Worm (Caenorhabditis elegans) whole organism, L4 larva: ENCODE data around the gene T24A6.7.

Experiments
- R02D3.7 ChIP-seq: fragments of 150-350 bp; sonication (generic microtip); optimal IDR thresholded peaks from 3 replicates; lab custom pipeline; 2014; ENCODE audit warnings: missing biosample characterization, missing genetic modification characterization
- T20F7.1 ChIP-seq: fragments of 200-800 bp; sonication (Bioruptor generic); optimal IDR thresholded peaks from 2 replicates; lab custom pipeline; 2018; ENCODE audit warnings: mild to moderate bottlenecking, missing genetic modification characterization, missing compliant biosample characterization
- Y105C5A.15 ChIP-seq: fragments of 200-800 bp; sonication (Bioruptor generic); IDR thresholded peaks from 2 replicates; pipeline ENCODE4 v1.3.6; 2022; ENCODE audit warnings: missing genetic modification characterization, missing compliant biosample characterization
- Y48G9A.11 ChIP-seq: fragments of 200-800 bp; sonication (Bioruptor generic); IDR thresholded peaks from 2 replicates; pipeline ENCODE4 v1.3.6; 2022; ENCODE audit warnings: missing genetic modification reagents, missing genetic modification characterization, missing compliant biosample characterization
- Y5F2A.4 ChIP-seq: fragments of 200-800 bp; sonication (Bioruptor generic); optimal IDR thresholded peaks from 2 replicates; lab custom pipeline; 2018; ENCODE audit warnings: mild to moderate bottlenecking, missing genetic modification characterization, missing compliant biosample characterization
- aha-1 ChIP-seq: fragments of 150-350 bp; peaks from one replicate; lab custom pipeline; 2014; ENCODE audit warnings: missing biosample characterization, missing genetic modification characterization
- ceh-44 ChIP-seq: fragments of 200-800 bp; sonication (Bioruptor generic); IDR thresholded peaks from 2 replicates; pipeline ENCODE4 v1.3.6; 2022; ENCODE audit warnings: missing genetic modification reagents, missing genetic modification characterization, missing compliant biosample characterization
- ceh-82 ChIP-seq: sonication (generic microtip); optimal IDR thresholded peaks from 2 replicates; lab custom pipeline; 2017; ENCODE audit warnings: missing biosample characterization, missing genetic modification characterization
- ces-1 ChIP-seq: fragments of 150-350 bp; sonication (generic microtip); optimal IDR thresholded peaks from 4 replicates; lab custom pipeline; 2014; ENCODE audit warnings: missing biosample characterization, missing genetic modification reagents, missing genetic modification characterization
- daf-16 ChIP-seq, 3 experiments: sonication (generic microtip); optimal IDR thresholded peaks; 2 replicates each; lab custom pipeline; 2016 to 2017; ENCODE audit warnings: missing genetic modification characterization in 3 of 3, missing genetic modification reagents in 3 of 3, mild to moderate bottlenecking in 2 of 3, missing compliant biosample characterization in 2 of 3, missing biosample characterization in 1 of 3, moderate library complexity in 1 of 3
- dmd-9 ChIP-seq: fragments of 200-800 bp; sonication (Bioruptor generic); IDR thresholded peaks from 2 replicates; pipeline ENCODE4 v1.3.6; 2022; ENCODE audit warnings: missing genetic modification reagents, missing genetic modification characterization, missing compliant biosample characterization
- duxl-1 ChIP-seq: sonication (generic microtip); optimal IDR thresholded peaks from 2 replicates; lab custom pipeline; 2016; ENCODE audit warnings: mild to moderate bottlenecking, missing genetic modification characterization, moderate library complexity, missing compliant biosample characterization; ENCODE audit not compliant: poor library complexity
- hlh-11 ChIP-seq: fragments of 200-800 bp; sonication (Bioruptor generic); optimal IDR thresholded peaks from 2 replicates; lab custom pipeline; 2018; ENCODE audit warnings: mild to moderate bottlenecking, missing genetic modification characterization, missing compliant biosample characterization
- lim-7 ChIP-seq: fragments of 200-800 bp; sonication (Bioruptor generic); IDR thresholded peaks from 2 replicates; pipeline ENCODE4 v1.3.6; 2022; ENCODE audit warnings: missing genetic modification characterization, missing compliant biosample characterization
- lin-1 ChIP-seq: fragments of 200-800 bp; sonication (Bioruptor generic); IDR thresholded peaks from 2 replicates; pipeline ENCODE4 v1.3.6; 2022; ENCODE audit warnings: missing genetic modification reagents, missing genetic modification characterization, missing compliant biosample characterization
- lin-13 ChIP-seq: fragments of 150-350 bp; optimal IDR thresholded peaks from 2 replicates; lab custom pipeline; 2014; ENCODE audit warnings: missing biosample characterization, missing genetic modification reagents, missing genetic modification characterization
- madf-5 ChIP-seq, 2 experiments: fragments of 200-800 bp; sonication (Bioruptor generic); IDR thresholded peaks; 2 replicates each; pipeline ENCODE4 v1.3.6; 2022; ENCODE audit warnings: missing compliant biosample characterization in 2 of 2, missing genetic modification characterization in 2 of 2
- madf-9 ChIP-seq: fragments of 200-800 bp; sonication (Bioruptor generic); conservative IDR thresholded peaks from 2 replicates; pipeline ENCODE4 v1.3.6; 2022; ENCODE audit warnings: missing genetic modification reagents, missing genetic modification characterization, missing compliant biosample characterization
- mdl-1 ChIP-seq, 2 experiments: fragments of 150-350 bp in 1 of 2; sonication (generic microtip) in 1 of 2; optimal IDR thresholded peaks; 2 replicates each; lab custom pipeline; 2014 to 2017; ENCODE audit warnings: missing biosample characterization in 2 of 2, missing genetic modification characterization in 2 of 2
- mxl-3 ChIP-seq: fragments of 200-800 bp; sonication (Bioruptor generic); optimal IDR thresholded peaks from 2 replicates; lab custom pipeline; 2018; ENCODE audit warnings: mild to moderate bottlenecking, missing genetic modification characterization, missing compliant biosample characterization
- nhr-42 ChIP-seq: fragments of 200-800 bp; sonication (Bioruptor generic); IDR thresholded peaks from 2 replicates; pipeline ENCODE4 v1.3.6; 2022; ENCODE audit warnings: missing genetic modification characterization, missing compliant biosample characterization
- nhr-77 ChIP-seq: fragments of 150-350 bp; optimal IDR thresholded peaks from 2 replicates; lab custom pipeline; 2014; ENCODE audit warnings: missing biosample characterization, missing genetic modification characterization
- rbr-2 ChIP-seq: sonication (generic microtip); optimal IDR thresholded peaks from 2 replicates; lab custom pipeline; 2016; ENCODE audit warnings: missing genotype, missing genetic modification characterization, missing compliant biosample characterization
- saeg-2 ChIP-seq: fragments of 200-800 bp; sonication (Bioruptor generic); IDR thresholded peaks from 2 replicates; pipeline ENCODE4 v1.3.6; 2022; ENCODE audit warnings: missing genetic modification reagents, missing genetic modification characterization, missing compliant biosample characterization
- set-16 ChIP-seq: fragments of 200-800 bp; sonication (Bioruptor generic); IDR thresholded peaks from 2 replicates; pipeline ENCODE4 v1.3.6; 2022; ENCODE audit warnings: missing genetic modification reagents, missing genetic modification characterization, missing compliant biosample characterization
- snpc-1.2 ChIP-seq: fragments of 200-800 bp; sonication (Bioruptor generic); IDR thresholded peaks from 2 replicates; pipeline ENCODE4 v1.3.6; 2022; ENCODE audit warnings: missing genetic modification reagents, missing genetic modification characterization, missing compliant biosample characterization
- tag-97 ChIP-seq: fragments of 200-800 bp; sonication (Bioruptor generic); IDR thresholded peaks from 2 replicates; pipeline ENCODE4 v1.3.6; 2022; ENCODE audit warnings: missing genetic modification characterization, missing compliant biosample characterization
- tra-1 ChIP-seq: fragments of 200-800 bp; sonication (Bioruptor generic); IDR thresholded peaks from 2 replicates; pipeline ENCODE4 v1.3.6; 2022; ENCODE audit warnings: missing genetic modification reagents, missing genetic modification characterization, missing compliant biosample characterization
- unc-62 ChIP-seq, 3 experiments: fragments of 150-350 bp in 1 of 3; sonication (generic microtip); optimal IDR thresholded peaks in 2 of 3; peaks in 1 of 3; 1 replicate in 1 of 3; 2 replicates in 2 of 3; lab custom pipeline; 2014 to 2017; ENCODE audit warnings: missing biosample characterization in 3 of 3, missing genetic modification characterization in 3 of 3, missing genetic modification reagents in 3 of 3, missing genotype in 1 of 3
- vab-7 ChIP-seq: fragments of 200-800 bp; sonication (Bioruptor generic); IDR thresholded peaks from 2 replicates; pipeline ENCODE4 v1.3.6; 2022; ENCODE audit warnings: missing genetic modification reagents, missing genetic modification characterization, missing compliant biosample characterization
- zfp-2 ChIP-seq: sonication (generic microtip); optimal IDR thresholded peaks from 2 replicates; lab custom pipeline; 2016; ENCODE audit warnings: mild to moderate bottlenecking, missing genetic modification characterization, missing compliant biosample characterization

Gene T24A6.7

ce11 chrV:3524970-3525369, at the start of gene T24A6.7:
Gene T24A6.7 (plus strand): TSS chrV:3525270.
- no peak for TF ChIP-seq duxl-1
- no peak for TF ChIP-seq set-16 (GFP tag; lab: Robert Waterston, UW)
- no peak for TF ChIP-seq rbr-2
- no peak for TF ChIP-seq tag-97 (GFP tag; lab: Robert Waterston, UW)

DNA sequence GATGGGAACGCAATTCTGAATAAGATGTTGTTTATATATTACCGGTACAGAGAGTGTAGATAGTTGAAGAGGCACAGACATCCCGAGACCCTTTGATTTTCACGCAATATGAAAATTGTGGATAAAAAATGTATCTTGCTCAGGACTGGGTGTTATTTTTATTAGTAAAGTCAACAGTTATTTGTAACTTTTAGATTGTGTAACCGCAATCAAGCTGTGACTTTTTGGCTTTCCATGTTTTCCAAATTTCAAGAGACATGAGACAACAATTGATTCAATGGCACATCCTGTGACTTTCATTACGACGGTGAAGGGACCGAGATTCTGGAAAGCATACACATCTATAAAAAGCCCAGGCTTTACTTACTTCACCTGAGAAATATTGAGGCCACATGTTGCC, 48.8 kb upstream of the T24A6.7 start:
- TF ChIP-seq unc-62 (GFP tag; optimal IDR thresholded peaks at IDR 0.05 in 1 of 2; lab: Kevin White, UChicago) = peak in 1 of 2 experiments; percentile 97
- TF ChIP-seq unc-62 (tag; optimal IDR thresholded peaks at IDR 0.05; lab: Kevin White, UChicago) = no peak
- TF ChIP-seq lin-1 (GFP tag; lab: Robert Waterston, UW) = no peak

- TF ChIP-seq nhr-42 (no peak), T20F7.1 (no peak), mdl-1 (tag; optimal IDR thresholded peaks at IDR 0.05; lab: Kevin White, UChicago) (no peak), ceh-44 (no peak), zfp-2 (no peak), tra-1 (GFP tag; lab: Robert Waterston, UW) (no peak), duxl-1 (no peak), madf-9 (GFP tag; lab: Robert Waterston, UW) (no peak), nhr-77 (tag; lab: Kevin White, UChicago) (no peak), Y5F2A.4 (GFP tag; lab: Kevin White, UChicago) (no peak), lin-13 (no peak), Y105C5A.15 (no peak), lim-7 (no peak), R02D3.7 (no peak), snpc-1.2 (no peak), dmd-9 (no peak), ceh-82 (tag; lab: Kevin White, UChicago) (no peak)
Measured at ce11 chrV:3477496-3477895, 47.6 kb upstream of the T24A6.7 start, which contains the start of gene srbc-31. Gene srbc-31 (minus strand): TSS chrV:3477596.

DNA sequence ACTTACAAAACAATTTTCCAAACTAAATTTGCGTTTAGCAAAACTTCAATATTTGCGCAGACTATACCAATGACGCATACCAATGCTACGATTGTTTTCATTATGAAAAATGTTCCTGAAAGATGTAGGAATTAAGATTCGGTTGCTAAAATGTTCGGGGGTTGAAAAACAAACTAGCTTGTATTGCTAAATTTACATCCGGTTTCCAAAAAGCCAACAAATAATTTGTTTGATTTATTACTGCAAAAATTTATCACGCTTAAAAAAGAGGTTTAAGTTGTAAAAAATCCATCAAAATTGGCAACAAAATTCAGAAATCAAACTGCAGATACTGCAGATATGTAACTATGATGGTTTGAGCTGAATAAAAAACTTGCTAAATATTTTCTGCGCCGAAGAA, 44.7 kb upstream of the T24A6.7 start, which contains the start of gene srbc-30:
Gene srbc-30 (minus strand): TSS at position 101 of the 400 bp plus-strand sequence.
- TF ChIP-seq mxl-3 = no peak
- TF ChIP-seq tra-1 (GFP tag; lab: Robert Waterston, UW) = no peak
- TF ChIP-seq Y48G9A.11 (GFP tag; lab: Robert Waterston, UW) = no peak

DNA sequence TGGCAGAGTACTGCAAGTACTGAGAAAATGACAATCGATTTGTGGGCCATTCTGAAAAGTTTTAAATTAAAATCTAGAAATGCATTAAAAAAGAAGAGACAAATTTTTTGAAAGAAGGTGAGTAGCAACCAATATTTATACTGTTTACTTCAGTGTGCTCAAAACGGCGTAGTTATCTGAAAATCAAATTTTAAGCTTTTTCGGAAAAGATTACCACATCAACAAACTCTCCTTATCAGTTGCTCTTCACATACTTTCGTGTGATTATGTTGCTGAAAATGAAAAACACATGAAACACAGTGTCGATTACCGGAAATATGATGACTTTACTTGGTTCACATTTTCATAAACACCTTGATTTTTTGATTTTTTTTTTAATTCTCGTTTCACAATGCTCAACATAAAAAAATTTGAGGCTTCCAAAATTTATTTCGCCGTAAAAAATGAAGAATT, 42.5 kb upstream of the T24A6.7 start, which contains the start of gene lys-7:
Gene lys-7 (minus strand): TSS at position 51 of the 453 bp plus-strand sequence.
- TF ChIP-seq nhr-42 (no peak), daf-16 (GFP tag; optimal IDR thresholded peaks at IDR 0.05; lab: Kevin White, UChicago) (no peak), daf-16 (tag; optimal IDR thresholded peaks at IDR 0.05; lab: Kevin White, UChicago) (peak; percentile 96)
- TF ChIP-seq, all 104 proteins: peak for 1

DNA sequence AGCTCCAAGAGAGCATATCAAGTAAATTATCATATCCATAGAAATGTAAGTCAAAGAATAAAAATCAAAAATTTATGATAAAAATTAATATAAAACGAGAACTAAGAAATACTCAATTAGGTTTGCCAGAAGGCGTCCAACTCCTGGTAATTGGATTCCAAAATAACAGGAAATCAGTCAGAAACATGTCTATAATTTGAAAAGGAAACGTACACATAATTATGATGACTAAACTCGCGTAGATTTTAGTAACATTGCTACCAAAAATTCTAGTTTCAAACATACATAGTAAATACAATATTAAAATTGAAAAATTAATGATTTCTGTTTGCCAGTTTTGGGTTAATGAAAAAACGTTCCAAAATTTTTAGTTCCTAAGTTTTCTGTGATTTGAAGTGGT, 40.4 kb upstream of the T24A6.7 start, which contains the start of gene srbc-33:
Gene srbc-33 (minus strand): TSS at position 101 of the 400 bp plus-strand sequence.
- no peak for TF ChIP-seq hlh-11 (tag; lab: Kevin White, UChicago)
- peak; percentile 3 for TF ChIP-seq aha-1 (tag; lab: Kevin White, UChicago)
- TF ChIP-seq ceh-44 = no peak
- TF ChIP-seq, all 104 proteins: peak for 1

DNA sequence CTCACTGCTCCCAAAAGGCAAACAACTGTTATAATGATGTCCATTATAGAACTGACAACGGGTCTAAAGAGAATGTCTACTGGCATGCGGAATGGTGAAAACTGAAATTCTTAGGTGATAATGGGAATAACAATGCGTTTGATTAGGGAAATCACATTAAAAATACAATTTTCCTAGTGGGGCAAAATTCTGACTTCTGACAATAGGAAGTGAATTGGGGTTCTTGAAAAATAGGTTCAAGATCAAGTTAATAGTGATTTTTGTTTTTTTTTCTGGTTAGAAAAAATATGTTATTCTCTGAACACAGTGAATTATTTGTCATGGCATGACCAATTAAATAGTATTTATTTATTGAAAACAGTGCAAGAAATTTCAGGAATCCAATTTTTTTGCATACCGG, 38.2 kb upstream of the T24A6.7 start, which contains the start of gene srbc-32:
Gene srbc-32 (minus strand): TSS at position 101 of the 400 bp plus-strand sequence.
- TF ChIP-seq saeg-2 (GFP tag; lab: Robert Waterston, UW) (no peak), Y48G9A.11 (GFP tag; lab: Robert Waterston, UW) (no peak), vab-7 (GFP tag; lab: Robert Waterston, UW) (no peak), rbr-2 (no peak), madf-5 (GFP tag; IDR thresholded peaks at IDR 0.05; lab: Robert Waterston, UW) (no peak), ces-1 (GFP tag; lab: Kevin White, UChicago) (no peak)
- TF ChIP-seq, all 104 proteins: peak for 0
